Worm (Caenorhabditis elegans) whole organism, L4 larva: ENCODE data around the gene bath-29.

Experiments
- D1046.2 ChIP-seq: fragments of 200-800 bp; sonication (Bioruptor generic); IDR thresholded peaks from 2 replicates; pipeline ENCODE4 v1.3.6; 2022; ENCODE audit warnings: missing genetic modification characterization, missing compliant biosample characterization
- F10B5.3 ChIP-seq: sonication (generic microtip); optimal IDR thresholded peaks from 2 replicates; lab custom pipeline; 2016; ENCODE audit warnings: mild to moderate bottlenecking, missing genetic modification characterization, missing compliant biosample characterization
- F26F4.8 ChIP-seq: fragments of 200-800 bp; sonication (Bioruptor generic); conservative IDR thresholded peaks from 2 replicates; pipeline ENCODE4 v1.3.6; 2022; ENCODE audit warnings: missing genetic modification characterization, missing compliant biosample characterization
- T20F7.1 ChIP-seq: fragments of 200-800 bp; sonication (Bioruptor generic); optimal IDR thresholded peaks from 2 replicates; lab custom pipeline; 2018; ENCODE audit warnings: mild to moderate bottlenecking, missing genetic modification characterization, missing compliant biosample characterization
- Y105C5A.15 ChIP-seq: fragments of 200-800 bp; sonication (Bioruptor generic); IDR thresholded peaks from 2 replicates; pipeline ENCODE4 v1.3.6; 2022; ENCODE audit warnings: missing genetic modification characterization, missing compliant biosample characterization
- aha-1 ChIP-seq: fragments of 150-350 bp; peaks from one replicate; lab custom pipeline; 2014; ENCODE audit warnings: missing biosample characterization, missing genetic modification characterization
- attf-4 ChIP-seq: sonication (generic microtip); optimal IDR thresholded peaks from 3 replicates; lab custom pipeline; 2017; ENCODE audit warnings: missing biosample characterization, missing genetic modification characterization
- ceh-20 ChIP-seq: fragments of 200-800 bp; sonication (Bioruptor generic); IDR thresholded peaks from 2 replicates; pipeline ENCODE4 v1.3.6; 2022; ENCODE audit warnings: missing genetic modification reagents, missing genetic modification characterization, missing compliant biosample characterization
- ceh-82 ChIP-seq: sonication (generic microtip); optimal IDR thresholded peaks from 2 replicates; lab custom pipeline; 2017; ENCODE audit warnings: missing biosample characterization, missing genetic modification characterization
- ctbp-1 ChIP-seq: fragments of 200-800 bp; sonication (Bioruptor generic); IDR thresholded peaks from 2 replicates; pipeline ENCODE4 v1.3.6; 2022; ENCODE audit warnings: missing genetic modification reagents, missing genetic modification characterization, missing compliant biosample characterization
- daf-19 ChIP-seq: fragments of 200-800 bp; sonication (Bioruptor generic); conservative IDR thresholded peaks from 2 replicates; pipeline ENCODE4 v1.3.6; 2022; ENCODE audit warnings: missing genetic modification characterization, missing compliant biosample characterization
- hif-1 ChIP-seq, 2 experiments: sonication (generic microtip); optimal IDR thresholded peaks; 2 replicates each; lab custom pipeline; 2016 to 2017; ENCODE audit warnings: missing compliant biosample characterization in 2 of 2, missing genetic modification characterization in 2 of 2, missing genetic modification reagents in 2 of 2, missing genotype in 2 of 2, mild to moderate bottlenecking in 1 of 2
- hlh-30 ChIP-seq: sonication (generic microtip); optimal IDR thresholded peaks from 2 replicates; lab custom pipeline; 2017; ENCODE audit warnings: antibody characterized with exemption, mild to moderate bottlenecking, missing genetic modification characterization, missing compliant biosample characterization; ENCODE audit not compliant: insufficient read depth
- jun-1 ChIP-seq: fragments of 150-350 bp; optimal IDR thresholded peaks from 2 replicates; lab custom pipeline; 2014; ENCODE audit warnings: missing biosample characterization, missing genetic modification reagents, missing genetic modification characterization
- lim-7 ChIP-seq: fragments of 200-800 bp; sonication (Bioruptor generic); IDR thresholded peaks from 2 replicates; pipeline ENCODE4 v1.3.6; 2022; ENCODE audit warnings: missing genetic modification characterization, missing compliant biosample characterization
- lin-15B ChIP-seq: fragments of 150-350 bp; sonication (generic microtip); optimal IDR thresholded peaks from 3 replicates; lab custom pipeline; 2014; ENCODE audit warnings: missing biosample characterization, missing genetic modification characterization
- lin-29 ChIP-seq: fragments of 200-800 bp; sonication (Bioruptor generic); IDR thresholded peaks from 2 replicates; pipeline ENCODE4 v1.3.6; 2022; ENCODE audit warnings: missing genetic modification reagents, missing genetic modification characterization, missing compliant biosample characterization
- lin-38 ChIP-seq: fragments of 200-800 bp; sonication (Bioruptor generic); IDR thresholded peaks from 2 replicates; pipeline ENCODE4 v1.3.6; 2022; ENCODE audit warnings: missing genetic modification reagents, missing genetic modification characterization, missing compliant biosample characterization
- lin-39 ChIP-seq: fragments of 150-350 bp; optimal IDR thresholded peaks from 2 replicates; lab custom pipeline; 2014; ENCODE audit warnings: missing biosample characterization, missing genetic modification reagents, missing genetic modification characterization
- madf-5 ChIP-seq, 2 experiments: fragments of 200-800 bp; sonication (Bioruptor generic); IDR thresholded peaks; 2 replicates each; pipeline ENCODE4 v1.3.6; 2022; ENCODE audit warnings: missing compliant biosample characterization in 2 of 2, missing genetic modification characterization in 2 of 2
- mep-1 ChIP-seq: fragments of 150-350 bp; sonication (generic microtip); optimal IDR thresholded peaks from 3 replicates; lab custom pipeline; 2014; ENCODE audit warnings: missing biosample characterization, missing genetic modification characterization
- mes-2 ChIP-seq: sonication (generic microtip); optimal IDR thresholded peaks from 2 replicates; lab custom pipeline; 2016; ENCODE audit warnings: missing genotype, mild to moderate bottlenecking, missing genetic modification characterization, missing compliant biosample characterization; ENCODE audit not compliant: poor library complexity, severe bottlenecking
- nhr-41 ChIP-seq: fragments of 200-800 bp; sonication (Bioruptor generic); IDR thresholded peaks from 2 replicates; pipeline ENCODE4 v1.3.6; 2022; ENCODE audit warnings: missing genetic modification reagents, missing genetic modification characterization, missing compliant biosample characterization
- nhr-77 ChIP-seq: fragments of 150-350 bp; optimal IDR thresholded peaks from 2 replicates; lab custom pipeline; 2014; ENCODE audit warnings: missing biosample characterization, missing genetic modification characterization
- pha-4 ChIP-seq, 2 experiments: fragments of 150-350 bp in 1 of 2; fragments of 200-800 bp in 1 of 2; sonication (Bioruptor generic) in 1 of 2; IDR thresholded peaks in 1 of 2; optimal IDR thresholded peaks in 1 of 2; 2 replicates each; pipeline versions ENCODE4 v1.3.6 to Lab custom; 2014 to 2022; ENCODE audit warnings: missing genetic modification characterization in 2 of 2, missing genetic modification reagents in 2 of 2, missing biosample characterization in 1 of 2, missing compliant biosample characterization in 1 of 2
- rbr-2 ChIP-seq: sonication (generic microtip); optimal IDR thresholded peaks from 2 replicates; lab custom pipeline; 2016; ENCODE audit warnings: missing genotype, missing genetic modification characterization, missing compliant biosample characterization
- sdz-12 ChIP-seq: fragments of 200-800 bp; sonication (Bioruptor generic); optimal IDR thresholded peaks from 2 replicates; lab custom pipeline; 2018; ENCODE audit warnings: mild to moderate bottlenecking, missing genetic modification characterization, missing compliant biosample characterization
- snpc-4 ChIP-seq: fragments of 150-350 bp; optimal IDR thresholded peaks from 2 replicates; lab custom pipeline; 2014; ENCODE audit warnings: missing biosample characterization, missing genetic modification characterization
- spr-3 ChIP-seq: fragments of 200-800 bp; sonication (Bioruptor generic); optimal IDR thresholded peaks from 2 replicates; lab custom pipeline; 2018; ENCODE audit warnings: mild to moderate bottlenecking, missing genetic modification characterization, missing compliant biosample characterization
- unc-62 ChIP-seq, 3 experiments: fragments of 150-350 bp in 1 of 3; sonication (generic microtip); optimal IDR thresholded peaks in 2 of 3; peaks in 1 of 3; 1 replicate in 1 of 3; 2 replicates in 2 of 3; lab custom pipeline; 2014 to 2017; ENCODE audit warnings: missing biosample characterization in 3 of 3, missing genetic modification characterization in 3 of 3, missing genetic modification reagents in 3 of 3, missing genotype in 1 of 3

bath-29 gene

DNA sequence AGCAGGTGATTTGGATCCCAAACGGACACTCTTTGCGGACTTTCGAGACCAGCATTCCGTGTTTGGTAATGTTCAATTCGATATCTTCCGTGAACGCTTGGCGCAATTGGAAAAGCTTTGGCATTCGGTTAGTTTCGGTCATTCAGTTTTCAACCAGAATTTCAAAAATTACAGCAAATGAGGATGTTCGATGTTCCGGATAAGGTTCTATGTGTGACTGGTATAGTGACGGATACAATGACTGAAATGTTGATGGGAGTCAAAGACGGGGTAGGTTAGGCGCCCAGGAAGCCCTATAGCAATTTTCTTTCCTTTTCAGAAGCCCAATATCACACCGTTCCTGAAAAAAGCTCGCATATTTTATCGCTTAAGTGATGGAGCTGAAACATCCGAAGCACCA, 34.8 kb downstream of the bath-29 start:
- peak in 1 of 2 experiments; percentile 95 for TF ChIP-seq unc-62 (GFP tag; optimal IDR thresholded peaks at IDR 0.05 in 1 of 2; lab: Kevin White, UChicago)
- no peak for TF ChIP-seq unc-62 (tag; optimal IDR thresholded peaks at IDR 0.05; lab: Kevin White, UChicago)
- no peak for TF ChIP-seq mep-1 (tag; lab: Kevin White, UChicago)

DNA sequence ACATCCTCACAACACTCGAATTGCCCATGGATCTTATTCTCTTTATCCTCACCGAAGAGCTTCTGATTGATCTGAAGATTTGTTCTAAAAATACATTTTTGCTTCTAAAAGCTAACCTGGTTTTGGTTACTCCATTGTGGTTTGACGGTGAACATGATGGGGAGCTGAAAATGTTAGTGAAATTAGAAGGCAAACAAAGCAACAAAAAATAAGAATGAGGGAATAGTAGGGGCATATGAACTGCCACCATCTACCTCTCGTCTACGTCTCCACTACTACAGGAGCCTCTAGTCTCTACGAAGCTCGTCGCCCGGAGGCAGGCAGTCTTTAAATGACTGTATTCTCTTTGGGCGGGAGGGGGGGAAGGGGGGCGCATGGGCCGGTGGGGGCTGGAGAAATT, 37.4 kb downstream of the bath-29 start, which contains the start of gene T06D4.2:
Gene T06D4.2, minus strand, starts transcription at position 170 of the 400 bp plus-strand sequence.
- TF ChIP-seq snpc-4 (tag; lab: Kevin White, UChicago) (no peak), aha-1 (peak; percentile 93)

DNA sequence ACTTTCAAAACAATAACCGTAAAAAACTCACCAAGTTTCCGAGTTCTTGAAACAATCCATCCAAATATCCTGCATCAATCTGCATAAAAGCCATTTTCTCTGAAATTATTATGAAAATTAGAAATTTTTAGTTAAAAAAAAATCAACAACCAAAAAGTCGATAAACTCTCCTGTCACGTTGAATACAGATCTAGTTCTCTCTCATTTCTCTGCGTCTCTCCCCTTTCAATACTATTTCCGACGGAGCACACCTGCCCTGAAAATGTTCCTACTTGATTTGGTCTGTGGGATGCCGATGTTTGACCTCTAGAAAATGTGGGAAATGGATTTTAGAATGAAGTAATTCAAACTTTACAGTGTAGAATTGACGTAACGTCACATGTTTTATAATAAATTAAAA, 39.1 kb downstream of the bath-29 start, which contains the start of gene T06D4.6:
Gene T06D4.6, minus strand, starts transcription at position 101 of the 400 bp plus-strand sequence.
- TF ChIP-seq nhr-41 = no peak
- TF ChIP-seq ctbp-1 (GFP tag; lab: Robert Waterston, UW) = no peak
- no peak for TF ChIP-seq mes-2 (tag; lab: Kevin White, UChicago)
- TF ChIP-seq lim-7 (GFP tag; lab: Robert Waterston, UW) = no peak
- TF ChIP-seq lin-15B (tag; lab: Kevin White, UChicago) = no peak
- TF ChIP-seq pha-4 (GFP tag; IDR thresholded peaks at IDR 0.05; lab: Robert Waterston, UW) = no peak
- no peak for TF ChIP-seq pha-4 (tag; optimal IDR thresholded peaks at IDR 0.05; lab: Kevin White, UChicago)
- TF ChIP-seq daf-19 (GFP tag; lab: Robert Waterston, UW) = no peak
- TF ChIP-seq lin-38 (GFP tag; lab: Robert Waterston, UW) = no peak
- TF ChIP-seq ceh-20 (GFP tag; lab: Robert Waterston, UW) = no peak
- no peak for TF ChIP-seq attf-4 (tag; lab: Kevin White, UChicago)

DNA sequence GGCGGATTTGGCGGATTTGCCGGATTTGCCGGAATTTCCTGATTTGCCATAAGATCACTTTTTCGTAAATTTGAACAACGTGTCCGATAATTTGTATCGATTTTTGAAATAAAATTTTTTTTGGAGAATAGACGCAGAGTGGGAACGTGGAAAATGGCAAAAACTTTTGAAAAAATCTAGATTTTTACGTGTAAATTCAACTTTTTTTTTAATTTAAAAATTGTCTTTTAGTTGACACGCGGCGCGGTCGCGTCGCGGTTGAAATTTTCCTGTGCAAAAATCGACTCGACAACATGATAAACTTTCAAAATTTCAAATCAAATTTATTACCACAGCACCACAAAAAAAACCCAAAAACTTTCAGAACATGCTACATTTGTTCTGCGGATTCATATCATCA, 47.1 kb downstream of the bath-29 start, which contains the start of gene nep-20:
Gene nep-20, minus strand, starts transcription at position 101 of the 400 bp plus-strand sequence.
- TF ChIP-seq unc-62 (GFP tag; optimal IDR thresholded peaks at IDR 0.05 in 1 of 2; lab: Kevin White, UChicago) (peak in 1 of 2 experiments; percentile 15), unc-62 (tag; optimal IDR thresholded peaks at IDR 0.05; lab: Kevin White, UChicago) (no peak), D1046.2 (no peak)

- TF ChIP-seq F26F4.8 (GFP tag; lab: Robert Waterston, UW) (no peak), rbr-2 (tag; lab: Kevin White, UChicago) (no peak), F10B5.3 (no peak), aha-1 (peak; percentile 24), sdz-12 (GFP tag; lab: Kevin White, UChicago) (no peak), lin-38 (GFP tag; lab: Robert Waterston, UW) (no peak), hif-1 (tag; optimal IDR thresholded peaks at IDR 0.05; lab: Kevin White, UChicago) (no peak)
Measured at ce11 chrII:3399212-3399611, 50.9 kb downstream of the bath-29 start, which contains the start of gene nep-9. Gene nep-9 (minus strand): TSS chrII:3399312.

- TF ChIP-seq hif-1 (tag; optimal IDR thresholded peaks at IDR 0.05; lab: Kevin White, UChicago) (no peak), lin-39 (tag; lab: Kevin White, UChicago) (no peak), spr-3 (no peak)
Measured at ce11 chrII:3402854-3403253, 54.5 kb downstream of the bath-29 start, which contains the start of gene nep-10. Gene nep-10 (minus strand): TSS chrII:3402954.

ce11 chrII:3403535-3403934, 55.2 kb downstream of the bath-29 start, which contains the start of gene nep-8:
Gene nep-8 (plus strand): TSS chrII:3403835.
- TF ChIP-seq madf-5 (GFP tag; IDR thresholded peaks at IDR 0.05; lab: Robert Waterston, UW) (no peak), lin-29 (GFP tag; lab: Robert Waterston, UW) (no peak), T20F7.1 (GFP tag; lab: Kevin White, UChicago) (no peak), F10B5.3 (no peak), hlh-30 (tag; lab: Kevin White, UChicago) (no peak), spr-3 (no peak), jun-1 (tag; lab: Kevin White, UChicago) (no peak), ceh-82 (tag; lab: Kevin White, UChicago) (no peak), nhr-77 (tag; lab: Kevin White, UChicago) (no peak), Y105C5A.15 (GFP tag; lab: Robert Waterston, UW) (no peak)
